Worm (Caenorhabditis elegans) whole organism, L2 larva: Measurements from ENCODE around the gene tag-266.

Source experiments
- ZK546.5 ChIP-seq: sonication (generic microtip); optimal IDR thresholded peaks from 2 replicates; lab custom pipeline; 2017; ENCODE audit warnings: missing biosample characterization, missing genetic modification characterization
- crh-2 ChIP-seq: sonication (generic microtip); optimal IDR thresholded peaks from 2 replicates; lab custom pipeline; 2017; ENCODE audit warnings: missing biosample characterization, missing genetic modification characterization
- mdl-1 ChIP-seq, 2 experiments: fragments of 150-350 bp in 1 of 2; sonication (generic microtip) in 1 of 2; optimal IDR thresholded peaks; 2 replicates each; lab custom pipeline; 2017; ENCODE audit warnings: missing biosample characterization in 2 of 2, missing genetic modification characterization in 2 of 2
- nhr-21 ChIP-seq: fragments of 150-350 bp; optimal IDR thresholded peaks from 2 replicates; lab custom pipeline; 2014; ENCODE audit warnings: missing biosample characterization, missing genetic modification characterization
- nhr-237 ChIP-seq: fragments of 150-350 bp; optimal IDR thresholded peaks from 2 replicates; lab custom pipeline; 2014; ENCODE audit warnings: missing biosample characterization, missing genetic modification characterization
- zag-1 ChIP-seq: fragments of 150-350 bp; optimal IDR thresholded peaks from 2 replicates; lab custom pipeline; 2014; ENCODE audit warnings: missing biosample characterization, missing genetic modification characterization

ce11 chrIII:599279-599678, 40.7 kb downstream of the tag-266 start:
- no peak for TF ChIP-seq zag-1 (tag; lab: Kevin White, UChicago)
- TF ChIP-seq nhr-21 (tag; lab: Kevin White, UChicago), result no peak
- no peak for TF ChIP-seq crh-2
- TF ChIP-seq ZK546.5 (tag; lab: Kevin White, UChicago), result no peak
- TF ChIP-seq nhr-237, result no peak
- no peak for TF ChIP-seq mdl-1 (tag; optimal IDR thresholded peaks at IDR 0.05; lab: Kevin White, UChicago)
